Worm (Caenorhabditis elegans) whole organism, young adult: ENCODE data around the gene srh-55.

Experiments
- B0019.2 ChIP-seq: fragments of 200-800 bp; sonication (Bioruptor generic); conservative IDR thresholded peaks from 2 replicates; pipeline ENCODE4 v1.3.6; 2022; ENCODE audit warnings: missing genetic modification reagents, missing genetic modification characterization, missing compliant biosample characterization
- B0336.3 ChIP-seq: fragments of 200-800 bp; sonication (Bioruptor generic); IDR thresholded peaks from 2 replicates; pipeline ENCODE4 v1.3.6; 2022; ENCODE audit warnings: missing genetic modification characterization, missing compliant biosample characterization
- C06A6.2 ChIP-seq: fragments of 200-800 bp; sonication (Bioruptor generic); conservative IDR thresholded peaks from 2 replicates; pipeline ENCODE4 v1.3.6; 2022; ENCODE audit warnings: missing genetic modification characterization, missing compliant biosample characterization
- C17E4.6 ChIP-seq: fragments of 200-800 bp; sonication (Bioruptor generic); IDR thresholded peaks from 2 replicates; pipeline ENCODE4 v1.3.6; 2022; ENCODE audit warnings: missing genetic modification reagents, missing genetic modification characterization, missing compliant biosample characterization
- D2030.7 ChIP-seq: fragments of 200-800 bp; sonication (Bioruptor generic); IDR thresholded peaks from 2 replicates; pipeline ENCODE4 v1.3.6; 2022; ENCODE audit warnings: missing genetic modification reagents, missing genetic modification characterization, missing compliant biosample characterization
- F22D6.2 ChIP-seq: sonication (generic microtip); optimal IDR thresholded peaks from 2 replicates; lab custom pipeline; 2016; ENCODE audit warnings: mild to moderate bottlenecking, missing genetic modification characterization, missing compliant biosample characterization
- F33H1.4 ChIP-seq: fragments of 200-800 bp; sonication (Bioruptor generic); IDR thresholded peaks from 2 replicates; pipeline ENCODE4 v1.3.6; 2022; ENCODE audit warnings: missing genetic modification reagents, missing genetic modification characterization, missing compliant biosample characterization
- F57A8.1 ChIP-seq: fragments of 200-800 bp; sonication (Bioruptor generic); optimal IDR thresholded peaks from 2 replicates; lab custom pipeline; 2018; ENCODE audit warnings: mild to moderate bottlenecking, missing genetic modification characterization, moderate library complexity, missing compliant biosample characterization
- F57C9.4 ChIP-seq: sonication (generic microtip); optimal IDR thresholded peaks from 2 replicates; lab custom pipeline; 2017; ENCODE audit warnings: mild to moderate bottlenecking, missing genetic modification characterization, missing compliant biosample characterization
- K11D2.4 ChIP-seq: fragments of 200-800 bp; sonication (Bioruptor generic); IDR thresholded peaks from 2 replicates; pipeline ENCODE4 v1.3.6; 2022; ENCODE audit warnings: missing genetic modification reagents, missing genetic modification characterization, missing compliant biosample characterization
- T07F8.4 ChIP-seq: sonication (generic microtip); optimal IDR thresholded peaks from 2 replicates; lab custom pipeline; 2016; ENCODE audit warnings: mild to moderate bottlenecking, missing genetic modification characterization, moderate library complexity, missing compliant biosample characterization
- Y53F4B.3 ChIP-seq: fragments of 200-800 bp; sonication (Bioruptor generic); IDR thresholded peaks from 2 replicates; pipeline ENCODE4 v1.3.6; 2022; ENCODE audit warnings: missing genetic modification reagents, missing genetic modification characterization, missing compliant biosample characterization
- Y53G8AR.9 ChIP-seq: fragments of 200-800 bp; sonication (Bioruptor generic); conservative IDR thresholded peaks from 2 replicates; pipeline ENCODE4 v1.3.6; 2022; ENCODE audit warnings: missing genetic modification reagents, missing genetic modification characterization, missing compliant biosample characterization
- Y56A3A.18 ChIP-seq: fragments of 200-800 bp; sonication (Bioruptor generic); IDR thresholded peaks from 2 replicates; pipeline ENCODE4 v1.3.6; 2022; ENCODE audit warnings: missing genetic modification reagents, missing genetic modification characterization, missing compliant biosample characterization
- Y79H2A.3 ChIP-seq: fragments of 200-800 bp; sonication (Bioruptor generic); conservative IDR thresholded peaks from 2 replicates; pipeline ENCODE4 v1.3.6; 2022; ENCODE audit warnings: missing genetic modification reagents, missing genetic modification characterization, missing compliant biosample characterization
- ZK185.1 ChIP-seq: sonication (generic microtip); optimal IDR thresholded peaks from 2 replicates; lab custom pipeline; 2016; ENCODE audit warnings: mild to moderate bottlenecking, missing genetic modification characterization, missing compliant biosample characterization; ENCODE audit not compliant: poor library complexity, severe bottlenecking
- aptf-2 ChIP-seq: fragments of 200-800 bp; sonication (Bioruptor generic); conservative IDR thresholded peaks from 2 replicates; pipeline ENCODE4 v1.3.6; 2022; ENCODE audit warnings: missing genetic modification reagents, missing genetic modification characterization, missing compliant biosample characterization
- ceh-58 ChIP-seq: fragments of 200-800 bp; sonication (Bioruptor generic); IDR thresholded peaks from 2 replicates; pipeline ENCODE4 v1.3.6; 2022; ENCODE audit warnings: missing genetic modification characterization, missing compliant biosample characterization
- ceh-91 ChIP-seq: fragments of 200-800 bp; sonication (Bioruptor generic); IDR thresholded peaks from 2 replicates; pipeline ENCODE4 v1.3.6; 2022; ENCODE audit warnings: missing genetic modification reagents, missing genetic modification characterization, missing compliant biosample characterization
- dox-1 ChIP-seq: fragments of 200-800 bp; sonication (Bioruptor generic); IDR thresholded peaks from 2 replicates; pipeline ENCODE4 v1.3.6; 2022; ENCODE audit warnings: missing genetic modification reagents, missing genetic modification characterization, missing compliant biosample characterization
- dpff-1 ChIP-seq: sonication (generic microtip); optimal IDR thresholded peaks from 2 replicates; lab custom pipeline; 2017; ENCODE audit warnings: mild to moderate bottlenecking, missing genetic modification characterization, missing compliant biosample characterization
- efl-1 ChIP-seq: fragments of 150-350 bp; optimal IDR thresholded peaks from 2 replicates; lab custom pipeline; 2014; ENCODE audit warnings: missing biosample characterization, missing genetic modification reagents, missing genetic modification characterization
- gei-17 ChIP-seq: fragments of 200-800 bp; sonication (Bioruptor generic); optimal IDR thresholded peaks from 2 replicates; lab custom pipeline; 2018; ENCODE audit warnings: mild to moderate bottlenecking, missing genetic modification characterization, missing compliant biosample characterization
- hmg-20 ChIP-seq: fragments of 200-800 bp; sonication (Bioruptor generic); IDR thresholded peaks from 2 replicates; pipeline ENCODE4 v1.3.6; 2022; ENCODE audit warnings: missing genetic modification reagents, missing genetic modification characterization, missing compliant biosample characterization
- hrde-1 ChIP-seq: sonication (generic microtip); optimal IDR thresholded peaks from 2 replicates; lab custom pipeline; 2016; ENCODE audit warnings: missing genetic modification characterization, mild to moderate bottlenecking, missing compliant biosample characterization, moderate library complexity, missing genotype, missing genetic modification reagents, borderline replicate concordance
- hsf-1 ChIP-seq: fragments of 200-800 bp; sonication (Bioruptor generic); IDR thresholded peaks from 2 replicates; pipeline ENCODE4 v1.3.6; 2022; ENCODE audit warnings: missing genetic modification reagents, missing genetic modification characterization, missing compliant biosample characterization
- let-607 ChIP-seq, 2 experiments: fragments of 200-800 bp in 1 of 2; sonication (Bioruptor generic) in 1 of 2; sonication (generic microtip) in 1 of 2; optimal IDR thresholded peaks; 2 replicates each; lab custom pipeline; 2016 to 2018; ENCODE audit warnings: mild to moderate bottlenecking in 2 of 2, missing compliant biosample characterization in 2 of 2, missing genetic modification characterization in 2 of 2, moderate library complexity in 2 of 2, missing genotype in 1 of 2
- lin-26 ChIP-seq: fragments of 200-800 bp; sonication (Bioruptor generic); IDR thresholded peaks from 2 replicates; pipeline ENCODE4 v1.3.6; 2022; ENCODE audit warnings: missing genetic modification reagents, missing genetic modification characterization, missing compliant biosample characterization
- lin-40 ChIP-seq: sonication (generic microtip); optimal IDR thresholded peaks from 2 replicates; lab custom pipeline; 2016; ENCODE audit warnings: missing genetic modification characterization, mild to moderate bottlenecking, missing compliant biosample characterization, missing genotype, missing genetic modification reagents
- mel-28 ChIP-seq: sonication (generic microtip); optimal IDR thresholded peaks from 2 replicates; lab custom pipeline; 2016; ENCODE audit warnings: borderline replicate concordance, mild to moderate bottlenecking, missing genetic modification characterization, missing compliant biosample characterization
- nfya-1 ChIP-seq: sonication (generic microtip); optimal IDR thresholded peaks from 2 replicates; lab custom pipeline; 2017; ENCODE audit warnings: antibody characterized with exemption, missing compliant biosample characterization, missing genetic modification characterization, borderline replicate concordance; ENCODE audit not compliant: insufficient read depth
- nhr-179 ChIP-seq: sonication (generic microtip); optimal IDR thresholded peaks from 2 replicates; lab custom pipeline; 2016; ENCODE audit warnings: mild to moderate bottlenecking, missing genetic modification characterization, missing compliant biosample characterization
- nhr-27 ChIP-seq: fragments of 200-800 bp; sonication (Bioruptor generic); optimal IDR thresholded peaks from 2 replicates; lab custom pipeline; 2018; ENCODE audit warnings: mild to moderate bottlenecking, missing genetic modification characterization, moderate library complexity, missing compliant biosample characterization
- pha-4 ChIP-seq: fragments of 150-350 bp; sonication (generic microtip); optimal IDR thresholded peaks from 2 replicates; lab custom pipeline; 2014; ENCODE audit warnings: missing biosample characterization, missing genetic modification reagents, missing genetic modification characterization
- rcor-1 ChIP-seq: fragments of 200-800 bp; sonication (Bioruptor generic); IDR thresholded peaks from 2 replicates; pipeline ENCODE4 v1.3.6; 2022; ENCODE audit warnings: missing genetic modification reagents, missing genetic modification characterization, missing compliant biosample characterization
- rec-8 ChIP-seq, 2 experiments: sonication (generic microtip); optimal IDR thresholded peaks; 2 replicates each; lab custom pipeline; 2016; ENCODE audit warnings: mild to moderate bottlenecking in 2 of 2, missing genetic modification characterization in 2 of 2, missing genetic modification reagents in 2 of 2, missing genotype in 2 of 2, missing biosample characterization in 1 of 2, missing compliant biosample characterization in 1 of 2, moderate library complexity in 1 of 2
- tbx-9 ChIP-seq: sonication (generic microtip); optimal IDR thresholded peaks from 2 replicates; lab custom pipeline; 2016; ENCODE audit warnings: borderline replicate concordance, missing genetic modification characterization, inconsistent platforms, missing compliant biosample characterization
- unc-62 ChIP-seq: fragments of 150-350 bp; optimal IDR thresholded peaks from 2 replicates; lab custom pipeline; 2014; ENCODE audit warnings: missing biosample characterization, missing genetic modification reagents, missing genetic modification characterization
- xnd-1 ChIP-seq: sonication (generic microtip); optimal IDR thresholded peaks from 2 replicates; lab custom pipeline; 2016; ENCODE audit warnings: missing genotype, missing genetic modification reagents, missing genetic modification characterization, missing compliant biosample characterization
- ztf-25 ChIP-seq: fragments of 200-800 bp; sonication (Bioruptor generic); IDR thresholded peaks from 2 replicates; pipeline ENCODE4 v1.3.6; 2022; ENCODE audit warnings: missing genetic modification reagents, missing genetic modification characterization, missing compliant biosample characterization
- ztf-26 ChIP-seq: sonication (generic microtip); optimal IDR thresholded peaks from 2 replicates; lab custom pipeline; 2017; ENCODE audit warnings: missing genetic modification characterization, missing compliant biosample characterization
- ztf-6 ChIP-seq: fragments of 200-800 bp; sonication (Bioruptor generic); IDR thresholded peaks from 2 replicates; pipeline ENCODE4 v1.3.6; 2022; ENCODE audit warnings: missing genetic modification reagents, missing genetic modification characterization, missing compliant biosample characterization

The srh-55 gene

DNA sequence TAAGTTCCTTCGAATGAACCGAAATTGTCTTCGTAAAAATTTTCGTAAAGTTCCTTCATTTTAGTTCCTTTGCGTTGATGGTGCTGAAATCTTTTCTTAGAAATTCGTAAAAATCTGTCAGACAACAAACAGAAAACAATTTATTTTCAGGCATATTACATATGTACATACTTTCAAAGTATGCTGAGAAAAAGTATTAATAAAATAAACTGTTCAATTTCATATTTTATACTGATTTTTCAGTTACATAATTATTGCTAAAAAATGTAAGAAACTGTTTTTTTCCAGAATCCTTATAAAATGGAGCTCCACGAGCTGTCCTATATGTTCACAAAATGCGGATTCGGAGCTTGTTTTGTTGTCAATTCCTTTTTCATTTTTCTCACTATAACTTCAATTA, 5.3 kb downstream of the srh-55 start, which contains the start of gene str-45:
str-45 (plus strand) TSS at position 301 of the 400 bp plus-strand sequence.
- no peak for TF ChIP-seq aptf-2 (GFP tag; lab: Robert Waterston, UW)
- TF ChIP-seq hrde-1 (tag; lab: Kevin White, UChicago), result no peak
- TF ChIP-seq rcor-1, result no peak
- TF ChIP-seq nhr-179 (tag; lab: Kevin White, UChicago), result no peak
- no peak for TF ChIP-seq mel-28 (tag; lab: Kevin White, UChicago)
- TF ChIP-seq F57C9.4 (tag; lab: Kevin White, UChicago), result no peak
- TF ChIP-seq lin-26 (GFP tag; lab: Robert Waterston, UW), result no peak
- no peak for TF ChIP-seq Y79H2A.3 (GFP tag; lab: Robert Waterston, UW)
- TF ChIP-seq rec-8 (tag; optimal IDR thresholded peaks at IDR 0.05; lab: Kevin White, UChicago), result no peak
- no peak for TF ChIP-seq dox-1 (GFP tag; lab: Robert Waterston, UW)
- no peak for TF ChIP-seq hsf-1 (GFP tag; lab: Robert Waterston, UW)
- no peak for TF ChIP-seq efl-1 (GFP tag; lab: Kevin White, UChicago)
- TF ChIP-seq ceh-91 (GFP tag; lab: Robert Waterston, UW), result no peak
- TF ChIP-seq let-607 (tag; optimal IDR thresholded peaks at IDR 0.05; lab: Kevin White, UChicago), result no peak
- no peak for TF ChIP-seq unc-62 (GFP tag; lab: Kevin White, UChicago)
- TF ChIP-seq dpff-1 (tag; lab: Kevin White, UChicago), result no peak
- no peak for TF ChIP-seq nfya-1 (tag; lab: Kevin White, UChicago)
- no peak for TF ChIP-seq xnd-1
- TF ChIP-seq, all 124 proteins: peak for 0

DNA sequence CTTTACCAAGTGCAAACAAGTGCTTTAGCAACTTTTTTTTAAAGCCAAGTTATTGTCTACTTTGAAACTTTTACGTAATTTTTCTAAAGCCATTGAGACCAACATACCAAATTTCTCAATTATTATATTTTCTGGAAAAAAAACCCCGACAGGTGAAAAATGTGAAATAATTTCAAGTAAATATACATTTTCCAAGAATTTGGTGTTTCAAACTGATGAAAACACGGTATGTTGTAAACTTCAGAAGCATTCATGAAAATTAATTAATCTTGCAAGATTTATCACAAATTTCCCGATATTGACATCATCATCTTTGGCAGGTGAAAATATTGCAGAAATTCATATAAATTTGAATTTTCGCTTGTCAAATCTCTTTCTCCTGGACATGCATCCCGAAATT, 9.3 kb downstream of the srh-55 start, which contains the start of gene srz-11:
srz-11 (plus strand) TSS at position 386 of the 400 bp plus-strand sequence.
- TF ChIP-seq lin-40 (tag; lab: Kevin White, UChicago), result no peak
- TF ChIP-seq ztf-25 (GFP tag; lab: Robert Waterston, UW), result no peak
- no peak for TF ChIP-seq K11D2.4 (GFP tag; lab: Robert Waterston, UW)
- TF ChIP-seq B0019.2 (GFP tag; lab: Robert Waterston, UW), result no peak
- TF ChIP-seq dpff-1 (tag; lab: Kevin White, UChicago), result no peak
- no peak for TF ChIP-seq Y53G8AR.9 (GFP tag; lab: Robert Waterston, UW)
- no peak for TF ChIP-seq C17E4.6 (GFP tag; lab: Robert Waterston, UW)
- TF ChIP-seq Y53F4B.3 (GFP tag; lab: Robert Waterston, UW), result no peak
- no peak for TF ChIP-seq F22D6.2 (tag; lab: Kevin White, UChicago)
- no peak for TF ChIP-seq F57A8.1
- no peak for TF ChIP-seq lin-26 (GFP tag; lab: Robert Waterston, UW)
- no peak for TF ChIP-seq F33H1.4
- TF ChIP-seq T07F8.4 (tag; lab: Kevin White, UChicago), result no peak
- TF ChIP-seq Y79H2A.3 (GFP tag; lab: Robert Waterston, UW), result no peak
- no peak for TF ChIP-seq gei-17 (GFP tag; lab: Kevin White, UChicago)

DNA sequence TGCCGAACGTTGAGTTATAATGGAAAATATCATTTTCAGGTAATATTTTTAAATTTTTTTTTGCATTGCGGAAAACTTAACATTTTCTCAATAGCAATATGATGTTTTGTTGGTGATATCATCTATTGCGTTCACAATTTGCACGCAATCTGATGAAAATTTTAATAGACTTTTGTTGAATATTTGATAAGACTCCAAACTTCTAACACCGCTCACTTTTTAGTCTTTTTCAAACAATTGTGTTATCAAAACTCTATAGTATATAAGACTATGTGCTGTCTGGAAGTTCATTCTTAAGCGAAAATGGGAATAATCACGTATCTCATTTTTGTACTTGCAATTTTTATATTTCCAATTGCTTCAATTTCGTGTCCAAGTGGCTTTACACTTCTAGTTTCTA, 22.1 kb downstream of the srh-55 start, which contains the start of gene clec-47:
clec-47 (plus strand) TSS at position 301 of the 400 bp plus-strand sequence.
- TF ChIP-seq pha-4 (tag; lab: Kevin White, UChicago) (no peak), nhr-27 (tag; lab: Kevin White, UChicago) (no peak), Y56A3A.18 (GFP tag; lab: Robert Waterston, UW) (no peak), C06A6.2 (GFP tag; lab: Robert Waterston, UW) (no peak), F57A8.1 (no peak), D2030.7 (GFP tag; lab: Robert Waterston, UW) (no peak), tbx-9 (tag; lab: Kevin White, UChicago) (no peak), ztf-6 (no peak), B0336.3 (GFP tag; lab: Robert Waterston, UW) (no peak), ztf-26 (tag; lab: Kevin White, UChicago) (no peak), ZK185.1 (tag; lab: Kevin White, UChicago) (no peak), B0019.2 (GFP tag; lab: Robert Waterston, UW) (no peak), hmg-20 (GFP tag; lab: Robert Waterston, UW) (no peak), mel-28 (tag; lab: Kevin White, UChicago) (no peak), ceh-58 (GFP tag; lab: Robert Waterston, UW) (no peak)
